Comparison of ENCODE assay signal across 1 worm cellular context in the genomic region with DNA sequence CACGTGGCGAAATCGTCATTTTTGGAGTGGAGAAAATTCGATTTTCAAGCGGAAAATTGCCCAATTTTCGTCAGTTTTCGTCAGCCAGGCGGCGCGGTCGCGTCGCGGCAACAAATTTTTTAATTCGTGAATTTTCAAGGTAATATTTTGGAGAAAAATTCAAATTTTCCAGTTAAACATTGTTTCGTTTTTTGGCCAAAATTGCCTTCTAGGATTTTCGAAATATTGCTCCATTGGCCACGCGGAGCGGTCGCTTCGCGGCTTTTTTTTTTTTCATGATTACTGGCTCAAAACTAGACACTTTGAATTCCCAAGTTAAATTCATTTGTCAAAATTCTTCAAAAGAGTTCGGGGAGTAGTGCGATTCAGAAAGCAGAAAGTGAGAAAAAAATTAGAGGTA.
TF ChIP-seq lines count a peak whose summit lies in the region.

No protein-coding gene starts in this region.

TF ChIP-seq in whole organism, young adult, 124 proteins besides CTCF, POLR2A, EP300 and RAD21 (continued from another document):
- TF ChIP-seq rpc-1 (optimal IDR thresholded peaks at IDR 0.05; lab: Kevin White, UChicago) (no peak), rpc-1 (tag; optimal IDR thresholded peaks at IDR 0.05; lab: Kevin White, UChicago) (no peak), tlf-1 (GFP tag; optimal IDR thresholded peaks at IDR 0.05; lab: Kevin White, UChicago) (peak; percentile 52), C17E4.6 (GFP tag; IDR thresholded peaks at IDR 0.05; lab: Robert Waterston, UW) (peak; percentile 68; the same call in 1 of the 2 replicates), nfya-2 (GFP tag; IDR thresholded peaks at IDR 0.05; lab: Robert Waterston, UW) (no peak), xnd-1 (tag; optimal IDR thresholded peaks at IDR 0.05; lab: Kevin White, UChicago) (peak; percentile 35), madf-10 (tag; optimal IDR thresholded peaks at IDR 0.05; lab: Kevin White, UChicago) (no peak), ceh-100 (GFP tag; IDR thresholded peaks at IDR 0.05; lab: Robert Waterston, UW) (0 out of 2 replicates have a peak, but pooled peaks have one; percentile 41), K11D2.4 (GFP tag; IDR thresholded peaks at IDR 0.05; lab: Robert Waterston, UW) (no peak), snpc-4 (GFP tag; optimal IDR thresholded peaks at IDR 0.05; lab: Kevin White, UChicago) (no peak), snpc-4 (tag; optimal IDR thresholded peaks at IDR 0.05; lab: Kevin White, UChicago) (peak in 1 of 4 experiments; percentile 33), rec-8 (tag; optimal IDR thresholded peaks at IDR 0.05; lab: Kevin White, UChicago) (no peak), nhr-120 (GFP tag; IDR thresholded peaks at IDR 0.05; lab: Robert Waterston, UW) (no peak)
